Worm (Caenorhabditis elegans) whole organism, L4 larva: Measurements from ENCODE around the gene F35B3.3.

ENCODE experiments used
- jun-1 ChIP-seq: fragments of 150-350 bp; optimal IDR thresholded peaks from 2 replicates; lab custom pipeline; 2014; ENCODE audit warnings: missing biosample characterization, missing genetic modification reagents, missing genetic modification characterization
- lin-13 ChIP-seq: fragments of 150-350 bp; optimal IDR thresholded peaks from 2 replicates; lab custom pipeline; 2014; ENCODE audit warnings: missing biosample characterization, missing genetic modification reagents, missing genetic modification characterization
- madf-5 ChIP-seq, 2 experiments: fragments of 200-800 bp; sonication (Bioruptor generic); IDR thresholded peaks; 2 replicates each; pipeline ENCODE4 v1.3.6; 2022; ENCODE audit warnings: missing compliant biosample characterization in 2 of 2, missing genetic modification characterization in 2 of 2
- nhr-237 ChIP-seq: sonication (generic microtip); optimal IDR thresholded peaks from 2 replicates; lab custom pipeline; 2017; ENCODE audit warnings: missing biosample characterization, missing genetic modification characterization
- rbr-2 ChIP-seq: sonication (generic microtip); optimal IDR thresholded peaks from 2 replicates; lab custom pipeline; 2016; ENCODE audit warnings: missing genotype, missing genetic modification characterization, missing compliant biosample characterization
- snpc-4 ChIP-seq: fragments of 150-350 bp; optimal IDR thresholded peaks from 2 replicates; lab custom pipeline; 2014; ENCODE audit warnings: missing biosample characterization, missing genetic modification characterization
- tag-97 ChIP-seq: fragments of 200-800 bp; sonication (Bioruptor generic); IDR thresholded peaks from 2 replicates; pipeline ENCODE4 v1.3.6; 2022; ENCODE audit warnings: missing genetic modification characterization, missing compliant biosample characterization
- ztf-11 ChIP-seq: fragments of 150-350 bp; optimal IDR thresholded peaks from 2 replicates; lab custom pipeline; 2014; ENCODE audit warnings: missing biosample characterization, missing genetic modification characterization

- TF ChIP-seq jun-1 (no peak), tag-97 (GFP tag; lab: Robert Waterston, UW) (no peak), rbr-2 (tag; lab: Kevin White, UChicago) (no peak), nhr-237 (tag; lab: Kevin White, UChicago) (no peak), madf-5 (GFP tag; IDR thresholded peaks at IDR 0.05; lab: Robert Waterston, UW) (no peak), lin-13 (GFP tag; lab: Kevin White, UChicago) (no peak), snpc-4 (tag; lab: Kevin White, UChicago) (no peak), ztf-11 (tag; lab: Kevin White, UChicago) (no peak)
Observed at ce11 chrX:16991437-16991836, 21.8 kb upstream of the F35B3.3 start.
